Fruit fly (Drosophila melanogaster): Measurements from ENCODE around the gene Ccp84Ab.
A peak's percentile ranks its signal among the peaks of the same experiment; 100 is the strongest.

- no peak for TF ChIP-seq MESR4 (GFP tag; optimal IDR thresholded peaks at IDR 0.05)
- TF ChIP-seq ash1 (GFP tag; optimal IDR thresholded peaks at IDR 0.05) = no peak
- no peak for TF ChIP-seq Side (GFP tag; optimal IDR thresholded peaks at IDR 0.05)
- TF ChIP-seq pzg (GFP tag; optimal IDR thresholded peaks at IDR 0.05) = no peak
- TF ChIP-seq CG15011 (GFP tag; optimal IDR thresholded peaks at IDR 0.05) = no peak
- TF ChIP-seq CG3281 (GFP tag; optimal IDR thresholded peaks at IDR 0.05) = no peak
- no peak for TF ChIP-seq Neu2 (GFP tag; optimal IDR thresholded peaks at IDR 0.05; ENCODE audit: borderline replicate concordance)
- TF ChIP-seq CG1832 (GFP tag; optimal IDR thresholded peaks at IDR 0.05) = no peak
- TF ChIP-seq row (GFP tag; IDR thresholded peaks at IDR 0.05) = 0 out of 3 replicates have a peak, but pooled peaks have one; percentile 1
- no peak for TF ChIP-seq CG6854 (GFP tag; optimal IDR thresholded peaks at IDR 0.05)
- TF ChIP-seq caup (GFP tag; optimal IDR thresholded peaks at IDR 0.05; ENCODE audit: severe bottlenecking) = no peak
- TF ChIP-seq usp (GFP tag; optimal IDR thresholded peaks at IDR 0.05) = no peak
These were observed 39.4 kb downstream of the Ccp84Ab start for dm6 chr3R:6663289-6663666.

All from whole organism, embryonic.